Worm (Caenorhabditis elegans) whole organism, L2 larva: ENCODE results near the gene Y41C4A.18.

Source experiments
- C34F6.9 ChIP-seq: fragments of 150-350 bp; optimal IDR thresholded peaks from 2 replicates; lab custom pipeline; 2014; ENCODE audit warnings: missing biosample characterization, missing genetic modification characterization
- R02D3.7 ChIP-seq: fragments of 150-350 bp; optimal IDR thresholded peaks from 2 replicates; lab custom pipeline; 2014; ENCODE audit warnings: missing biosample characterization, missing genetic modification characterization
- Y55F3AM.14 ChIP-seq: fragments of 200-800 bp; sonication (Bioruptor generic); optimal IDR thresholded peaks from 2 replicates; lab custom pipeline; 2018; ENCODE audit warnings: mild to moderate bottlenecking, missing genetic modification characterization, missing compliant biosample characterization
- ceh-16 ChIP-seq: fragments of 150-350 bp; optimal IDR thresholded peaks from 2 replicates; lab custom pipeline; 2014; ENCODE audit warnings: missing biosample characterization, missing genetic modification characterization
- ceh-82 ChIP-seq: fragments of 150-350 bp; optimal IDR thresholded peaks from 2 replicates; lab custom pipeline; 2014; ENCODE audit warnings: missing biosample characterization, missing genetic modification characterization
- elt-1 ChIP-seq: fragments of 150-350 bp; optimal IDR thresholded peaks from 2 replicates; lab custom pipeline; 2014; ENCODE audit warnings: missing biosample characterization, missing genetic modification characterization
- lin-13 ChIP-seq: fragments of 150-350 bp; optimal IDR thresholded peaks from 2 replicates; lab custom pipeline; 2014; ENCODE audit warnings: missing biosample characterization, missing genetic modification reagents, missing genetic modification characterization
- mbf-1 ChIP-seq: sonication (generic microtip); optimal IDR thresholded peaks from 2 replicates; lab custom pipeline; 2017; ENCODE audit warnings: missing biosample characterization, missing genetic modification characterization
- nhr-10 ChIP-seq: sonication (generic microtip); optimal IDR thresholded peaks from 2 replicates; lab custom pipeline; 2017; ENCODE audit warnings: missing biosample characterization, missing genetic modification characterization
- nhr-129 ChIP-seq: fragments of 150-350 bp; optimal IDR thresholded peaks from 2 replicates; lab custom pipeline; 2014; ENCODE audit warnings: missing biosample characterization, missing genetic modification characterization
- nhr-23 ChIP-seq: fragments of 150-350 bp; optimal IDR thresholded peaks from 2 replicates; lab custom pipeline; 2014; ENCODE audit warnings: missing biosample characterization, missing genetic modification reagents, missing genetic modification characterization
- nhr-237 ChIP-seq: fragments of 150-350 bp; optimal IDR thresholded peaks from 2 replicates; lab custom pipeline; 2014; ENCODE audit warnings: missing biosample characterization, missing genetic modification characterization
- nhr-77 ChIP-seq: fragments of 150-350 bp; optimal IDR thresholded peaks from 2 replicates; lab custom pipeline; 2014; ENCODE audit warnings: missing biosample characterization, missing genetic modification characterization
- peb-1 ChIP-seq: fragments of 150-350 bp; optimal IDR thresholded peaks from 2 replicates; lab custom pipeline; 2014; ENCODE audit warnings: missing biosample characterization, missing genetic modification characterization
- skn-1 ChIP-seq: sonication (generic microtip); optimal IDR thresholded peaks from 2 replicates; lab custom pipeline; 2017; ENCODE audit warnings: missing biosample characterization, missing genetic modification characterization
- unc-55 ChIP-seq: fragments of 150-350 bp; sonication (generic microtip); optimal IDR thresholded peaks from 3 replicates; lab custom pipeline; 2014; ENCODE audit warnings: missing biosample characterization, missing genetic modification reagents, missing genetic modification characterization
- unc-62 ChIP-seq: fragments of 150-350 bp; optimal IDR thresholded peaks from 2 replicates; lab custom pipeline; 2014; ENCODE audit warnings: missing biosample characterization, missing genetic modification reagents, missing genetic modification characterization
- ztf-1 ChIP-seq: fragments of 200-800 bp; sonication (Bioruptor generic); conservative IDR thresholded peaks from 2 replicates; pipeline ENCODE4 v1.3.6; 2022; ENCODE audit warnings: missing genetic modification characterization, missing compliant biosample characterization

Gene Y41C4A.18

ce11 chrIII:11777321-11777720 lies 46.9 kb downstream of the Y41C4A.18 start, which contains the start of gene mdt-21:
mdt-21 (plus strand) TSS chrIII:11777621.
- TF ChIP-seq Y55F3AM.14 (GFP tag; lab: Kevin White, UChicago) (no peak), unc-55 (GFP tag; lab: Kevin White, UChicago) (no peak), nhr-23 (tag; lab: Kevin White, UChicago) (no peak), lin-13 (no peak), ceh-82 (no peak), nhr-237 (tag; lab: Kevin White, UChicago) (no peak), peb-1 (tag; lab: Kevin White, UChicago) (no peak), elt-1 (tag; lab: Kevin White, UChicago) (no peak), nhr-10 (tag; lab: Kevin White, UChicago) (no peak), R02D3.7 (tag; lab: Kevin White, UChicago) (no peak)
- TF ChIP-seq, all 48 proteins: peak for 0

- TF ChIP-seq C34F6.9 (tag; lab: Kevin White, UChicago), result no peak
- TF ChIP-seq mbf-1, result no peak
- TF ChIP-seq nhr-23 (tag; lab: Kevin White, UChicago), result no peak
- TF ChIP-seq nhr-77 (tag; lab: Kevin White, UChicago), result no peak
- TF ChIP-seq ztf-1 (GFP tag; lab: Robert Waterston, UW), result no peak
- TF ChIP-seq unc-62, result no peak
- TF ChIP-seq skn-1 (tag; lab: Kevin White, UChicago), result no peak
- TF ChIP-seq nhr-129 (tag; lab: Kevin White, UChicago), result no peak
- TF ChIP-seq ceh-16 (tag; lab: Kevin White, UChicago), result no peak
Measured at ce11 chrIII:11780183-11780664, 49.8 kb downstream of the Y41C4A.18 start, which contains the start of gene C24H11.5. C24H11.5 (plus strand) TSS chrIII:11780233.
